In genomic region chrX:11471893-11472292, ce11 we compare ENCODE assay signal across 3 worm cellular contexts.
A peak's percentile ranks its signal among the peaks of the same experiment; 100 is the strongest.
TF ChIP-seq lines count a peak whose summit lies in the region.

No protein-coding gene starts in this region.

TF ChIP-seq in whole organism, L1 larva, 84 proteins besides CTCF, POLR2A, EP300 and RAD21 (continued from another document):
- TF ChIP-seq vab-15 (tag; optimal IDR thresholded peaks at IDR 0.05; lab: Kevin White, UChicago) (no peak), unc-30 (tag; optimal IDR thresholded peaks at IDR 0.05; lab: Kevin White, UChicago) (no peak), nhr-76 (tag; optimal IDR thresholded peaks at IDR 0.05; lab: Kevin White, UChicago) (no peak), ceh-90 (tag; optimal IDR thresholded peaks at IDR 0.05; lab: Kevin White, UChicago) (no peak), fos-1 (tag; optimal IDR thresholded peaks at IDR 0.05; lab: Kevin White, UChicago) (no peak), snpc-4 (tag; optimal IDR thresholded peaks at IDR 0.05; lab: Kevin White, UChicago) (peak; percentile 42), hlh-4 (tag; optimal IDR thresholded peaks at IDR 0.05; lab: Kevin White, UChicago) (no peak), ets-5 (GFP tag; IDR thresholded peaks at IDR 0.05; lab: Robert Waterston, UW) (no peak), aha-1 (tag; optimal IDR thresholded peaks at IDR 0.05; lab: Kevin White, UChicago) (no peak)
TF ChIP-seq in whole organism, L1 larva: peak in this region for 29.

TF ChIP-seq in whole organism, L4 larva, 104 proteins besides CTCF, POLR2A, EP300 and RAD21 (continued from another document):
- TF ChIP-seq F49E8.2 (tag; optimal IDR thresholded peaks at IDR 0.05; lab: Kevin White, UChicago; ENCODE audit: borderline replicate concordance) (no peak), nhr-76 (tag; optimal IDR thresholded peaks at IDR 0.05; lab: Kevin White, UChicago) (no peak), F10B5.3 (tag; optimal IDR thresholded peaks at IDR 0.05; lab: Kevin White, UChicago) (no peak), nhr-11 (tag; optimal IDR thresholded peaks at IDR 0.05; lab: Kevin White, UChicago) (peak; percentile 94), nhr-25 (tag; optimal IDR thresholded peaks at IDR 0.05; lab: Kevin White, UChicago; ENCODE audit: borderline replicate concordance, insufficient read depth) (no peak), rbr-2 (tag; optimal IDR thresholded peaks at IDR 0.05; lab: Kevin White, UChicago) (peak; percentile 65), nhr-6 (tag; optimal IDR thresholded peaks at IDR 0.05; lab: Kevin White, UChicago) (no peak), gei-8 (GFP tag; optimal IDR thresholded peaks at IDR 0.05; lab: Kevin White, UChicago) (peak; percentile 16), fos-1 (tag; optimal IDR thresholded peaks at IDR 0.05; lab: Kevin White, UChicago) (no peak), Y48G9A.11 (GFP tag; IDR thresholded peaks at IDR 0.05; lab: Robert Waterston, UW) (no peak)
TF ChIP-seq in whole organism, L4 larva: peak in this region for 38.

TF ChIP-seq in whole organism, young adult, 124 proteins besides CTCF, POLR2A, EP300 and RAD21 (continued from another document):
- no peak for TF ChIP-seq F57A8.1 (GFP tag; optimal IDR thresholded peaks at IDR 0.05; lab: Kevin White, UChicago)
- peak; percentile 73 for TF ChIP-seq zfh-2 (GFP tag; conservative IDR thresholded peaks at IDR 0.05; lab: Robert Waterston, UW)
- peak; percentile 57 for TF ChIP-seq tlf-1 (GFP tag; optimal IDR thresholded peaks at IDR 0.05; lab: Kevin White, UChicago)
- TF ChIP-seq ztf-6 (GFP tag; IDR thresholded peaks at IDR 0.05; lab: Robert Waterston, UW), result no peak
